Fruit fly (Drosophila melanogaster) whole organism, embryonic: Measurements from ENCODE around the gene Atg18b.

Experiments
- ATbp ChIP-seq: fragments of 200-800 bp; sonication (Bioruptor generic); optimal IDR thresholded peaks from 2 replicates; lab custom pipeline; 2017; ENCODE audit warnings: missing biosample characterization, mild to moderate bottlenecking, missing genetic modification characterization, missing genetic modification reagents
- Adf1 ChIP-seq: fragments of 200-800 bp; sonication (Bioruptor generic); IDR thresholded peaks from 2 replicates; pipeline ENCODE4 v1.3.6; 2022; ENCODE audit warnings: missing biosample characterization, missing genetic modification characterization
- Antp ChIP-seq: fragments of 200-800 bp; sonication (Bioruptor generic); optimal IDR thresholded peaks from 3 replicates; lab custom pipeline; 2016; ENCODE audit warnings: missing biosample characterization, missing genetic modification characterization
- Atf3 ChIP-seq: fragments of 200-800 bp; sonication (Bioruptor generic); optimal IDR thresholded peaks from 3 replicates; lab custom pipeline; 2016; ENCODE audit warnings: missing biosample characterization, missing genetic modification characterization
- CG10209 ChIP-seq: fragments of 200-800 bp; sonication (Bioruptor generic); optimal IDR thresholded peaks from 3 replicates; lab custom pipeline; 2017; ENCODE audit warnings: missing biosample characterization, mild to moderate bottlenecking, missing genetic modification characterization, missing genetic modification reagents
- CG10267 ChIP-seq: fragments of 200-800 bp; sonication (Bioruptor generic); optimal IDR thresholded peaks from 2 replicates; lab custom pipeline; 2018; ENCODE audit warnings: missing biosample characterization, mild to moderate bottlenecking, missing genetic modification characterization, moderate library complexity
- CG10431 ChIP-seq: fragments of 200-800 bp; sonication (Bioruptor generic); optimal IDR thresholded peaks from 3 replicates; lab custom pipeline; 2018; ENCODE audit warnings: missing biosample characterization, mild to moderate bottlenecking, missing genetic modification characterization
- CG10654 ChIP-seq: fragments of 200-800 bp; sonication (Bioruptor generic); optimal IDR thresholded peaks from 2 replicates; lab custom pipeline; 2016; ENCODE audit warnings: missing biosample characterization, missing genetic modification characterization
- CG12104 ChIP-seq: fragments of 200-800 bp; sonication (Bioruptor generic); optimal IDR thresholded peaks from 3 replicates; lab custom pipeline; 2016; ENCODE audit warnings: missing biosample characterization, missing genetic modification characterization
- CG1233 ChIP-seq: fragments of 200-800 bp; sonication (Bioruptor generic); optimal IDR thresholded peaks from 4 replicates; lab custom pipeline; 2018; ENCODE audit warnings: missing biosample characterization, mild to moderate bottlenecking, missing genetic modification characterization
- CG15601 ChIP-seq: fragments of 200-800 bp; sonication (Bioruptor generic); optimal IDR thresholded peaks from 3 replicates; lab custom pipeline; 2019; ENCODE audit warnings: missing biosample characterization, mild to moderate bottlenecking, missing genetic modification characterization, moderate library complexity
- CG15696 ChIP-seq: fragments of 200-800 bp; sonication (Bioruptor generic); optimal IDR thresholded peaks from 2 replicates; lab custom pipeline; 2019; ENCODE audit warnings: missing biosample characterization, mild to moderate bottlenecking, missing genetic modification characterization, moderate library complexity
- CG17385 ChIP-seq: fragments of 200-800 bp; sonication (Bioruptor generic); optimal IDR thresholded peaks from 3 replicates; lab custom pipeline; 2018; ENCODE audit warnings: missing biosample characterization, mild to moderate bottlenecking, missing genetic modification characterization
- CG18619 ChIP-seq: fragments of 200-800 bp; sonication (Bioruptor generic); optimal IDR thresholded peaks from 3 replicates; lab custom pipeline; 2017; ENCODE audit warnings: missing biosample characterization, mild to moderate bottlenecking, missing genetic modification characterization
- CG30431 ChIP-seq: fragments of 200-800 bp; sonication (Bioruptor generic); optimal IDR thresholded peaks from 2 replicates; lab custom pipeline; 2017; ENCODE audit warnings: missing biosample characterization, missing genetic modification characterization
- CG6254 ChIP-seq: fragments of 200-800 bp; sonication (Bioruptor generic); optimal IDR thresholded peaks from 3 replicates; lab custom pipeline; 2017; ENCODE audit warnings: mild to moderate bottlenecking, missing biosample characterization, missing genetic modification reagents, missing genetic modification characterization
- CG6272 ChIP-seq: fragments of 200-800 bp; sonication (Bioruptor generic); IDR thresholded peaks from 2 replicates; pipeline ENCODE4 v1.3.6; 2022; ENCODE audit warnings: missing biosample characterization, missing genetic modification characterization
- CG6654 ChIP-seq: fragments of 200-800 bp; sonication (Bioruptor generic); optimal IDR thresholded peaks from 2 replicates; lab custom pipeline; 2017; ENCODE audit warnings: missing biosample characterization, mild to moderate bottlenecking, missing genetic modification characterization
- CG6683 ChIP-seq: fragments of 200-800 bp; sonication (Bioruptor generic); optimal IDR thresholded peaks from 2 replicates; lab custom pipeline; 2017; ENCODE audit warnings: missing biosample characterization, mild to moderate bottlenecking, missing genetic modification characterization, missing genetic modification reagents
- CG8944 ChIP-seq: fragments of 200-800 bp; sonication (Bioruptor generic); optimal IDR thresholded peaks from 3 replicates; lab custom pipeline; 2016; ENCODE audit warnings: missing biosample characterization, missing genetic modification characterization
- CG9437 ChIP-seq: fragments of 200-800 bp; sonication (Bioruptor generic); optimal IDR thresholded peaks from 2 replicates; lab custom pipeline; 2018; ENCODE audit warnings: missing biosample characterization, mild to moderate bottlenecking, missing genetic modification characterization
- CG9797 ChIP-seq: fragments of 200-800 bp; sonication (Bioruptor generic); optimal IDR thresholded peaks from 3 replicates; lab custom pipeline; 2018; ENCODE audit warnings: missing biosample characterization, mild to moderate bottlenecking, missing genetic modification characterization
- Dfd ChIP-seq, 2 experiments: fragments of >200 bp; optimal IDR thresholded peaks; 2 replicates each; lab custom pipeline; 2017; ENCODE audit warnings: missing biosample characterization in 2 of 2, missing genetic modification characterization in 2 of 2
- Dref ChIP-seq: fragments of 200-800 bp; sonication (Bioruptor generic); IDR thresholded peaks from 2 replicates; pipeline ENCODE4 v1.3.6; 2022; ENCODE audit warnings: missing biosample characterization, missing genetic modification characterization
- GATAe ChIP-seq: fragments of 200-800 bp; sonication (Bioruptor generic); conservative IDR thresholded peaks from 2 replicates; pipeline ENCODE4 v1.3.6; 2022; ENCODE audit warnings: missing biosample characterization, missing genetic modification characterization
- MTF-1 ChIP-seq: fragments of 200-800 bp; sonication (Bioruptor generic); optimal IDR thresholded peaks from 2 replicates; lab custom pipeline; 2018; ENCODE audit warnings: missing biosample characterization, mild to moderate bottlenecking, missing genetic modification characterization, borderline replicate concordance
- Med ChIP-seq: fragments of 200-800 bp; sonication (Bioruptor generic); peaks from one replicate; lab custom pipeline; 2016; ENCODE audit warnings: missing biosample characterization, missing genetic modification characterization, mild to moderate bottlenecking, inconsistent platforms, moderate library complexity
- Nf-YC ChIP-seq: fragments of 200-800 bp; optimal IDR thresholded peaks from 3 replicates; lab custom pipeline; 2019; ENCODE audit warnings: missing biosample characterization, mild to moderate bottlenecking, missing genetic modification characterization, moderate library complexity
- Ravus ChIP-seq: fragments of 200-800 bp; sonication (Bioruptor generic); IDR thresholded peaks from 2 replicates; pipeline ENCODE4 v1.3.6; 2022; ENCODE audit warnings: missing biosample characterization, missing genetic modification characterization
- Scr ChIP-seq: fragments of 200-800 bp; sonication (Bioruptor generic); IDR thresholded peaks from 2 replicates; pipeline ENCODE4 v1.3.6; 2022; ENCODE audit warnings: missing biosample characterization, missing genetic modification characterization; ENCODE audit not compliant: partially characterized antibody
- Sry-δ ChIP-seq: fragments of 200-800 bp; sonication (Bioruptor generic); optimal IDR thresholded peaks from 2 replicates; lab custom pipeline; 2016; ENCODE audit warnings: missing biosample characterization, missing genetic modification characterization
- ara ChIP-seq: fragments of 200-800 bp; sonication (Bioruptor generic); IDR thresholded peaks from 2 replicates; pipeline ENCODE4 v1.3.6; 2022; ENCODE audit warnings: missing biosample characterization, missing genetic modification characterization
- bbx ChIP-seq: fragments of 200-800 bp; sonication (Bioruptor generic); IDR thresholded peaks from 2 replicates; pipeline ENCODE4 v1.3.6; 2022; ENCODE audit warnings: missing biosample characterization, missing genetic modification characterization; ENCODE audit not compliant: partially characterized antibody
- bsh ChIP-seq, 2 experiments: fragments of 200-800 bp; sonication (Bioruptor generic); optimal IDR thresholded peaks; 2 replicates each; lab custom pipeline; 2017 to 2018; ENCODE audit warnings: mild to moderate bottlenecking in 2 of 2, missing biosample characterization in 2 of 2, missing genetic modification characterization in 2 of 2, moderate library complexity in 1 of 2
- croc ChIP-seq: fragments of 200-800 bp; sonication (Bioruptor generic); conservative IDR thresholded peaks from 3 replicates; pipeline ENCODE4 v1.3.6; 2022; ENCODE audit warnings: missing biosample characterization, missing genetic modification characterization
- dan ChIP-seq: fragments of 200-800 bp; sonication (Bioruptor generic); IDR thresholded peaks from 2 replicates; pipeline ENCODE4 v1.3.6; 2022; ENCODE audit warnings: missing biosample characterization, missing genetic modification characterization
- danr ChIP-seq: fragments of 200-800 bp; sonication (Bioruptor generic); IDR thresholded peaks from 2 replicates; pipeline ENCODE4 v1.3.6; 2022; ENCODE audit warnings: missing biosample characterization, missing genetic modification characterization
- disco-r ChIP-seq: fragments of 200-800 bp; sonication (Bioruptor generic); optimal IDR thresholded peaks from 2 replicates; lab custom pipeline; 2016; ENCODE audit warnings: missing biosample characterization, missing genetic modification characterization
- dpn ChIP-seq, 2 experiments: fragments of 200-800 bp; sonication (Bioruptor generic); optimal IDR thresholded peaks; 3 replicates each; lab custom pipeline; 2016; ENCODE audit warnings: missing biosample characterization in 2 of 2, missing genetic modification characterization in 2 of 2
- ems ChIP-seq: fragments of 200-800 bp; sonication (Bioruptor generic); optimal IDR thresholded peaks from 3 replicates; lab custom pipeline; 2016; ENCODE audit warnings: missing biosample characterization, missing genetic modification characterization
- fd3F ChIP-seq: fragments of 200-800 bp; sonication (Bioruptor generic); optimal IDR thresholded peaks from 2 replicates; lab custom pipeline; 2018; ENCODE audit warnings: missing biosample characterization, mild to moderate bottlenecking, missing genetic modification characterization, moderate library complexity
- gcm ChIP-seq: fragments of 200-800 bp; sonication (Bioruptor generic); optimal IDR thresholded peaks from 2 replicates; lab custom pipeline; 2019; ENCODE audit warnings: missing biosample characterization, mild to moderate bottlenecking, missing genetic modification characterization, moderate library complexity
- gcm2 ChIP-seq: fragments of 200-800 bp; sonication (Bioruptor generic); optimal IDR thresholded peaks from 2 replicates; lab custom pipeline; 2016; ENCODE audit warnings: missing biosample characterization, missing genetic modification characterization
- gem ChIP-seq: fragments of 200-800 bp; sonication (Bioruptor generic); optimal IDR thresholded peaks from 2 replicates; lab custom pipeline; 2019; ENCODE audit warnings: missing biosample characterization, mild to moderate bottlenecking, missing genetic modification characterization, moderate library complexity
- ind ChIP-seq: fragments of 200-800 bp; sonication (Bioruptor generic); optimal IDR thresholded peaks from 3 replicates; lab custom pipeline; 2016; ENCODE audit warnings: missing biosample characterization, missing genetic modification characterization
- nerfin-1 ChIP-seq: fragments of 200-800 bp; sonication (Bioruptor generic); optimal IDR thresholded peaks from 3 replicates; lab custom pipeline; 2019; ENCODE audit warnings: missing biosample characterization, mild to moderate bottlenecking, missing genetic modification characterization, moderate library complexity
- p53 ChIP-seq: fragments of 200-800 bp; sonication (Bioruptor generic); optimal IDR thresholded peaks from 2 replicates; lab custom pipeline; 2016; ENCODE audit warnings: missing biosample characterization, missing genetic modification characterization
- pfk ChIP-seq: fragments of 200-800 bp; sonication (Bioruptor generic); optimal IDR thresholded peaks from 2 replicates; lab custom pipeline; 2018; ENCODE audit warnings: missing biosample characterization, mild to moderate bottlenecking, missing genetic modification characterization, moderate library complexity
- pros ChIP-seq: fragments of 200-800 bp; sonication (Bioruptor generic); optimal IDR thresholded peaks from 3 replicates; lab custom pipeline; 2019; ENCODE audit warnings: missing biosample characterization, mild to moderate bottlenecking, missing genetic modification characterization, moderate library complexity
- stwl ChIP-seq: fragments of 200-800 bp; sonication (Bioruptor generic); optimal IDR thresholded peaks from 3 replicates; lab custom pipeline; 2018; ENCODE audit warnings: missing biosample characterization, mild to moderate bottlenecking, missing genetic modification characterization, moderate library complexity
- tx ChIP-seq: fragments of 200-800 bp; sonication (Bioruptor generic); optimal IDR thresholded peaks from 2 replicates; lab custom pipeline; 2016; ENCODE audit warnings: missing biosample characterization, missing genetic modification characterization
- zfh1 ChIP-seq: fragments of 200-800 bp; sonication (Bioruptor generic); IDR thresholded peaks from 3 replicates; pipeline ENCODE4 v1.3.6; 2022; ENCODE audit warnings: missing biosample characterization, missing genetic modification characterization

Atg18b gene

dm6 chr2L:21251750-21252149, 31.4 kb upstream of the Atg18b start (continued):
- TF ChIP-seq ara (GFP tag; lab: Robert Waterston, UW) = no peak
- no peak for TF ChIP-seq Scr (GFP tag; lab: Robert Waterston, UW)
- no peak for TF ChIP-seq CG9437 (GFP tag; lab: Kevin White, UChicago)
- no peak for TF ChIP-seq CG15601 (tag; lab: Kevin White, UChicago)
- TF ChIP-seq bsh (GFP tag; optimal IDR thresholded peaks at IDR 0.05; lab: Kevin White, UChicago) = no peak
- TF ChIP-seq zfh1 (GFP tag; lab: Robert Waterston, UW) = no peak
- no peak for TF ChIP-seq CG17385 (GFP tag; lab: Kevin White, UChicago)
- TF ChIP-seq pfk (GFP tag; lab: Kevin White, UChicago) = no peak
- TF ChIP-seq bbx (GFP tag; lab: Robert Waterston, UW) = no peak
- TF ChIP-seq CG10209 (GFP tag; lab: Kevin White, UChicago) = no peak
- no peak for TF ChIP-seq gem (tag; lab: Kevin White, UChicago)
- TF ChIP-seq stwl (tag; lab: Kevin White, UChicago) = peak; percentile 19
- no peak for TF ChIP-seq CG6272
- no peak for TF ChIP-seq ems (GFP tag; lab: Kevin White, UChicago)
- peak; percentile 12; the same call in 1 of the 2 replicates for TF ChIP-seq Adf1
- TF ChIP-seq ATbp (GFP tag; lab: Kevin White, UChicago) = no peak
- no peak for TF ChIP-seq Antp (GFP tag; lab: Kevin White, UChicago)
- no peak for TF ChIP-seq CG10654 (GFP tag; lab: Kevin White, UChicago)
- no peak for TF ChIP-seq CG6654
- TF ChIP-seq nerfin-1 (tag; lab: Kevin White, UChicago) = no peak
- peak; percentile 80 for TF ChIP-seq Med (GFP tag; lab: Kevin White, UChicago)
- no peak for TF ChIP-seq ind (GFP tag; lab: Kevin White, UChicago)
- TF ChIP-seq CG10431 (GFP tag; lab: Kevin White, UChicago) = no peak
- no peak for TF ChIP-seq Sry-δ (GFP tag; lab: Kevin White, UChicago)
- TF ChIP-seq disco-r = no peak
- TF ChIP-seq CG18619 (GFP tag; lab: Kevin White, UChicago) = no peak
- no peak for TF ChIP-seq Dfd (GFP tag; optimal IDR thresholded peaks at IDR 0.05; lab: Kevin White, UChicago)
- TF ChIP-seq MTF-1 = no peak
- no peak for TF ChIP-seq dpn (GFP tag; optimal IDR thresholded peaks at IDR 0.05; lab: Kevin White, UChicago)
- TF ChIP-seq danr (GFP tag; lab: Robert Waterston, UW) = no peak
- TF ChIP-seq Ravus (GFP tag; lab: Robert Waterston, UW) = no peak
- no peak for TF ChIP-seq CG12104
- TF ChIP-seq p53 (GFP tag; lab: Kevin White, UChicago) = no peak
- no peak for TF ChIP-seq Atf3 (GFP tag; lab: Kevin White, UChicago)
- TF ChIP-seq gcm2 (GFP tag; lab: Kevin White, UChicago) = no peak
- peak; percentile 89 for TF ChIP-seq pros
- TF ChIP-seq gcm = no peak
- no peak for TF ChIP-seq Dref (GFP tag; lab: Robert Waterston, UW)
- TF ChIP-seq CG1233 = no peak
- TF ChIP-seq CG8944 (GFP tag; lab: Kevin White, UChicago) = no peak
- TF ChIP-seq CG30431 (GFP tag; lab: Kevin White, UChicago) = no peak
- no peak for TF ChIP-seq GATAe (GFP tag; lab: Robert Waterston, UW)
- TF ChIP-seq tx (GFP tag; lab: Kevin White, UChicago) = no peak
- TF ChIP-seq CG6683 (GFP tag; lab: Kevin White, UChicago) = no peak
- TF ChIP-seq CG10267 (tag; lab: Kevin White, UChicago) = no peak
- peak; percentile 38 for TF ChIP-seq Nf-YC (tag; lab: Kevin White, UChicago)
- no peak for TF ChIP-seq dan (GFP tag; lab: Robert Waterston, UW)
- TF ChIP-seq CG6254 (GFP tag; lab: Kevin White, UChicago) = no peak
- no peak for TF ChIP-seq CG9797 (GFP tag; lab: Kevin White, UChicago)
- TF ChIP-seq croc (GFP tag; lab: Robert Waterston, UW) = no peak
- TF ChIP-seq fd3F = no peak
- TF ChIP-seq CG15696 = no peak
